Worm (Caenorhabditis elegans): ENCODE measurements around the gene C29G2.3.
"Not testable (repeated sequence)": the region's sequence is repeated elsewhere in the genome, so short reads cannot be mapped to it uniquely, and the experiment has no call there.

The C29G2.3 gene

ce11 chrV:2580598-2580997, at the start of gene C29G2.3:
Gene C29G2.3, plus strand, starts transcription at chrV:2580898.
- no peak for TF ChIP-seq him-1 (tag; optimal IDR thresholded peaks at IDR 0.05)
- no peak for TF ChIP-seq W03F9.2 (tag; optimal IDR thresholded peaks at IDR 0.05)
- TF ChIP-seq dao-5 (tag; optimal IDR thresholded peaks at IDR 0.05) = no peak

ce11 chrV:2536309-2536708, 44.4 kb upstream of the C29G2.3 start, which contains the start of gene Y45G12C.10:
Gene Y45G12C.10, minus strand, starts transcription at chrV:2536409.
- not testable (repeated sequence) for TF ChIP-seq dao-5, W03F9.2, him-1 (tag; optimal IDR thresholded peaks at IDR 0.05)

- TF ChIP-seq dao-5, him-1, W03F9.2 (tag; optimal IDR thresholded peaks at IDR 0.05): not testable (repeated sequence)
These were observed 19.3 kb upstream of the C29G2.3 start, which contains the start of gene gst-10 for ce11 chrV:2561390-2561789. Gene gst-10, plus strand, starts transcription at chrV:2561690.

- TF ChIP-seq dao-5 (tag; optimal IDR thresholded peaks at IDR 0.05) (no peak), W03F9.2 (tag; optimal IDR thresholded peaks at IDR 0.05) (no peak), him-1 (tag; optimal IDR thresholded peaks at IDR 0.05) (no peak)
These were observed 15.2 kb upstream of the C29G2.3 start, which contains the start of gene Y45G12C.1 for ce11 chrV:2565525-2565924. Gene Y45G12C.1, plus strand, starts transcription at chrV:2565683.

ce11 chrV:2570643-2571042, 10.1 kb upstream of the C29G2.3 start, which contains the start of gene srj-19:
Gene srj-19, minus strand, starts transcription at chrV:2570743.
- TF ChIP-seq him-1 (tag; optimal IDR thresholded peaks at IDR 0.05) (no peak), W03F9.2 (tag; optimal IDR thresholded peaks at IDR 0.05) (no peak), dao-5 (tag; optimal IDR thresholded peaks at IDR 0.05) (no peak)

ce11 chrV:2573108-2573507, 7.6 kb upstream of the C29G2.3 start, which contains the start of gene srj-20:
Gene srj-20, minus strand, starts transcription at chrV:2573208.
- TF ChIP-seq him-1 (tag; optimal IDR thresholded peaks at IDR 0.05) (no peak), W03F9.2 (tag; optimal IDR thresholded peaks at IDR 0.05) (no peak), dao-5 (tag; optimal IDR thresholded peaks at IDR 0.05) (no peak)

ce11 chrV:2573881-2574280, 6.8 kb upstream of the C29G2.3 start, which contains the start of gene nhr-290:
Gene nhr-290, plus strand, starts transcription at chrV:2574181.
- TF ChIP-seq dao-5 (tag; optimal IDR thresholded peaks at IDR 0.05) (no peak), W03F9.2 (tag; optimal IDR thresholded peaks at IDR 0.05) (no peak), him-1 (tag; optimal IDR thresholded peaks at IDR 0.05) (no peak)

- TF ChIP-seq him-1 (tag; optimal IDR thresholded peaks at IDR 0.05) = no peak
- no peak for TF ChIP-seq dao-5 (tag; optimal IDR thresholded peaks at IDR 0.05)
- no peak for TF ChIP-seq W03F9.2 (tag; optimal IDR thresholded peaks at IDR 0.05)
These were observed 5.0 kb upstream of the C29G2.3 start for ce11 chrV:2575716-2576115.

ce11 chrV:2577603-2578002, 3.1 kb upstream of the C29G2.3 start, which contains the start of gene srt-4:
Gene srt-4, plus strand, starts transcription at chrV:2577903.
- no peak for TF ChIP-seq W03F9.2 (tag; optimal IDR thresholded peaks at IDR 0.05)
- no peak for TF ChIP-seq him-1 (tag; optimal IDR thresholded peaks at IDR 0.05)
- TF ChIP-seq dao-5 (tag; optimal IDR thresholded peaks at IDR 0.05) = no peak

ce11 chrV:2585727-2586126, 5.0 kb downstream of the C29G2.3 start, which contains the start of gene C29G2.6:
Gene C29G2.6, minus strand, starts transcription at chrV:2585908.
- TF ChIP-seq him-1 (tag; optimal IDR thresholded peaks at IDR 0.05) (no peak), dao-5 (tag; optimal IDR thresholded peaks at IDR 0.05) (no peak), W03F9.2 (tag; optimal IDR thresholded peaks at IDR 0.05) (no peak)

- no peak for TF ChIP-seq him-1 (tag; optimal IDR thresholded peaks at IDR 0.05)
- TF ChIP-seq dao-5 (tag; optimal IDR thresholded peaks at IDR 0.05) = no peak
- TF ChIP-seq W03F9.2 (tag; optimal IDR thresholded peaks at IDR 0.05) = no peak
These were observed 9.1 kb downstream of the C29G2.3 start for ce11 chrV:2589834-2590233.

- no peak for TF ChIP-seq dao-5 (tag; optimal IDR thresholded peaks at IDR 0.05)
- no peak for TF ChIP-seq W03F9.2 (tag; optimal IDR thresholded peaks at IDR 0.05)
- TF ChIP-seq him-1 (tag; optimal IDR thresholded peaks at IDR 0.05) = no peak
These were observed 11.5 kb downstream of the C29G2.3 start, which contains the start of gene irg-3 for ce11 chrV:2592173-2592676. Gene irg-3, plus strand, starts transcription at chrV:2592591.

- TF ChIP-seq him-1 (tag; optimal IDR thresholded peaks at IDR 0.05) (no peak), W03F9.2 (tag; optimal IDR thresholded peaks at IDR 0.05) (no peak), dao-5 (tag; optimal IDR thresholded peaks at IDR 0.05) (no peak)
These were observed 15.0 kb downstream of the C29G2.3 start for ce11 chrV:2595720-2596119.

- TF ChIP-seq W03F9.2, dao-5, him-1 (tag; optimal IDR thresholded peaks at IDR 0.05): not testable (repeated sequence)
These were observed 18.1 kb downstream of the C29G2.3 start, which contains the start of gene F53E10.5 for ce11 chrV:2598830-2599229. Gene F53E10.5, minus strand, starts transcription at chrV:2598930.
